Worm (Caenorhabditis elegans) whole organism, L4/young adult: ENCODE data around the gene gsto-1.

Experiments
- W03F9.2 ChIP-seq: fragments of 150-350 bp; optimal IDR thresholded peaks from 2 replicates; lab custom pipeline; 2014; ENCODE audit warnings: missing biosample characterization, missing genetic modification characterization
- dao-5 ChIP-seq: sonication (generic microtip); optimal IDR thresholded peaks from 2 replicates; lab custom pipeline; 2016; ENCODE audit warnings: missing genotype, missing genetic modification characterization, moderate library complexity, missing compliant biosample characterization
- him-1 ChIP-seq: sonication (generic microtip); optimal IDR thresholded peaks from 2 replicates; lab custom pipeline; 2016; ENCODE audit warnings: missing genotype, missing genetic modification reagents, missing genetic modification characterization, missing compliant biosample characterization

DNA sequence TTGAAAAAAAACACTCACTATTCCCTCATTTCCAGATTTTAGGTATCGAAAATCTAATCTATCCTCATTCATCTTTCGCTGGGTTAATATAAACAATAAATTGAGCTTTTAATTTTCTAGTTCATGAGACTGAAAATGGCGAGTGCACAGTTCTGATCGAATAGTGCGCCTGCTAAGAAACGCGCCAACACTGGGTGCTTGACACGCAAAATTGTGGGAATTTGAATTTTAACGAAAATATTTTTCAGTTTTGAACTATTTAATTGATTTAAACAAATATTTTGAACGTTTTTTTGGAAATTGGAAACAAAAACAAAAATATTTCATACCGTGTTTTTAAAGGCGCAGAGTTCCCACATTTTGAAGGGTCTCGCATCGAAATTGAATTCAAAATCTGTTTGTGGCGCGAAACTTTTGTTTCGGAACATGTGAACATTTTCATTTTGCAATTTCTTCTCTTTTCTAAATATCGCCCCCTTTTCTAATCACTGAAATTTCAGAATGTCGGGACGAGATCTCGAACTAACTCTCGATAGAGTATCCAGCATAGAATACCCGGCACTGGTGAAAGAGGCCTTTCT, 18.2 kb downstream of the gsto-1 start, which contains the start of the genes C29E4.13 and npp-15:
- TF ChIP-seq him-1 (tag; lab: Kevin White, UChicago) (no peak), dao-5 (tag; lab: Kevin White, UChicago) (no peak), W03F9.2 (tag; lab: Kevin White, UChicago) (peak; percentile 53)
